Worm (Caenorhabditis elegans) whole organism, late embryonic: ENCODE measurements around the gene T07H3.7.
"Not testable (repeated sequence)": the region's sequence is repeated elsewhere in the genome, so short reads cannot be mapped to it uniquely, and the experiment has no call there.

Experiments used
- F13H6.1 ChIP-seq: sonication (generic microtip); optimal IDR thresholded peaks from 2 replicates; lab custom pipeline; 2016; ENCODE audit warnings: missing genetic modification characterization, missing compliant biosample characterization
- ama-1 ChIP-seq: fragments of 150-350 bp; optimal IDR thresholded peaks from 2 replicates; lab custom pipeline; 2014
- ceh-22 ChIP-seq: sonication (generic microtip); optimal IDR thresholded peaks from 2 replicates; lab custom pipeline; 2017; ENCODE audit warnings: missing biosample characterization, missing genetic modification characterization
- fkh-10 ChIP-seq: fragments of 150-350 bp; optimal IDR thresholded peaks from 2 replicates; lab custom pipeline; 2014; ENCODE audit warnings: missing biosample characterization, missing genetic modification reagents, missing genetic modification characterization
- fkh-6 ChIP-seq: sonication (generic microtip); optimal IDR thresholded peaks from 2 replicates; lab custom pipeline; 2016; ENCODE audit warnings: missing genetic modification characterization, missing compliant biosample characterization
- hlh-15 ChIP-seq: sonication (generic microtip); optimal IDR thresholded peaks from 2 replicates; lab custom pipeline; 2016; ENCODE audit warnings: missing genetic modification characterization, missing compliant biosample characterization
- hlh-30 ChIP-seq: sonication (generic microtip); optimal IDR thresholded peaks from 2 replicates; lab custom pipeline; 2017; ENCODE audit warnings: antibody characterized with exemption, missing genetic modification characterization, missing compliant biosample characterization; ENCODE audit not compliant: insufficient read depth
- lin-11 ChIP-seq: fragments of 200-800 bp; sonication (Bioruptor generic); optimal IDR thresholded peaks from 2 replicates; lab custom pipeline; 2018; ENCODE audit warnings: mild to moderate bottlenecking, missing genetic modification characterization, missing compliant biosample characterization
- nhr-11 ChIP-seq: fragments of 150-350 bp; optimal IDR thresholded peaks from 2 replicates; lab custom pipeline; 2014; ENCODE audit warnings: missing biosample characterization, missing genetic modification characterization
- nhr-232 ChIP-seq: sonication (generic microtip); optimal IDR thresholded peaks from 2 replicates; lab custom pipeline; 2016; ENCODE audit warnings: missing genetic modification characterization, missing compliant biosample characterization
- pha-2 ChIP-seq: sonication (generic microtip); optimal IDR thresholded peaks from 2 replicates; lab custom pipeline; 2017; ENCODE audit warnings: mild to moderate bottlenecking, missing genetic modification characterization, missing compliant biosample characterization
- pha-4 ChIP-seq: fragments of 150-350 bp; optimal IDR thresholded peaks from 2 replicates; lab custom pipeline; 2018; ENCODE audit warnings: missing biosample characterization, missing genetic modification reagents, missing genetic modification characterization
- sdc-2 ChIP-seq: sonication (generic microtip); optimal IDR thresholded peaks from 2 replicates; lab custom pipeline; 2016; ENCODE audit warnings: missing genotype, missing genetic modification characterization, missing compliant biosample characterization
- syd-9 ChIP-seq: sonication (generic microtip); optimal IDR thresholded peaks from 2 replicates; lab custom pipeline; 2016; ENCODE audit warnings: mild to moderate bottlenecking, missing genetic modification characterization, moderate library complexity, missing compliant biosample characterization

ce11 chrII:1627783-1628182, 38.0 kb upstream of the T07H3.7 start, which contains the start of gene C08E3.15:
- TF ChIP-seq nhr-11 (tag; lab: Kevin White, UChicago); syd-9 (tag; lab: Kevin White, UChicago); F13H6.1 (tag; lab: Kevin White, UChicago); fkh-10 (GFP tag; lab: Kevin White, UChicago); lin-11 (tag; lab: Kevin White, UChicago); pha-2 (tag; lab: Kevin White, UChicago); hlh-30; hlh-15 (tag; lab: Kevin White, UChicago); ceh-22 (tag; lab: Kevin White, UChicago); nhr-232 (tag; lab: Kevin White, UChicago); pha-4 (tag; lab: Kevin White, UChicago); ama-1 (lab: Kevin White, UChicago); sdc-2 (tag; lab: Kevin White, UChicago); fkh-6 (tag; lab: Kevin White, UChicago): not testable (repeated sequence)
